Worm (Caenorhabditis elegans) whole organism, dauer: Measurements from ENCODE around the gene Y48B6A.10.

Experiments
- unc-62 ChIP-seq: sonication (generic microtip); optimal IDR thresholded peaks from 2 replicates; lab custom pipeline; 2017; ENCODE audit warnings: missing biosample characterization, missing genetic modification reagents, missing genetic modification characterization

Gene Y48B6A.10

ce11 chrII:14214109-14214508, at the start of gene Y48B6A.10:
Gene Y48B6A.10, plus strand, starts transcription at chrII:14214409.
- no peak for TF ChIP-seq unc-62 (GFP tag; lab: Kevin White, UChicago)

- no peak for TF ChIP-seq unc-62 (GFP tag; lab: Kevin White, UChicago)
Observed at ce11 chrII:14165430-14165929, 48.7 kb upstream of the Y48B6A.10 start.

ce11 chrII:14171558-14171957, 42.7 kb upstream of the Y48B6A.10 start, which contains the start of gene eat-2:
Gene eat-2, minus strand, starts transcription at chrII:14171658.
- no peak for TF ChIP-seq unc-62 (GFP tag; lab: Kevin White, UChicago)

DNA sequence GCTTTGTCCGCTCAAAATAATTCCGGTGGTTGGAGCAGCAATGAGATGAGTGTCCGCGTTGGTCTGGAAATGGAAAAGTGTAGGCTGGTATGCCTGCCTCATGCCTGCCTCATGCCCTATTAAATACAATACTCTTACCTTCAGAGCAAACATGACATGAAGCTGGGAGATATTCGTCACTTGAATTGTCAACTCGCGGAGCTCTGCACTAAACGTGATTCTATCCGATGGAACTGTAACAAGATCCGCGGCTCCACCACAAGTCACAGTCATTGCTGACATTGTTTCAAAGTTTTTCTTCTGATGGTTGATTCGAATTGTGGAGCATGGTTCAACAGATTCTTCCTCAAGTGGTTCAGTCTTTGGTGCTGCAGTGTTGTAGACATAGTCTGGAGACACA, 41.0 kb upstream of the Y48B6A.10 start:
- no peak for TF ChIP-seq unc-62 (GFP tag; lab: Kevin White, UChicago)

ce11 chrII:14175099-14175498, 39.1 kb upstream of the Y48B6A.10 start, which contains the start of gene Y48B6A.5:
Gene Y48B6A.5, minus strand, starts transcription at chrII:14175199.
- TF ChIP-seq unc-62 (GFP tag; lab: Kevin White, UChicago) = no peak

- TF ChIP-seq unc-62 (GFP tag; lab: Kevin White, UChicago) = no peak
Observed at ce11 chrII:14176642-14177041, 37.6 kb upstream of the Y48B6A.10 start.

- no peak for TF ChIP-seq unc-62 (GFP tag; lab: Kevin White, UChicago)
Observed at ce11 chrII:14178233-14178969, 35.8 kb upstream of the Y48B6A.10 start, which contains the start of gene efhd-1. Gene efhd-1, plus strand, starts transcription at chrII:14178814.

ce11 chrII:14186937-14187336, 27.3 kb upstream of the Y48B6A.10 start:
- TF ChIP-seq unc-62 (GFP tag; lab: Kevin White, UChicago) = no peak

DNA sequence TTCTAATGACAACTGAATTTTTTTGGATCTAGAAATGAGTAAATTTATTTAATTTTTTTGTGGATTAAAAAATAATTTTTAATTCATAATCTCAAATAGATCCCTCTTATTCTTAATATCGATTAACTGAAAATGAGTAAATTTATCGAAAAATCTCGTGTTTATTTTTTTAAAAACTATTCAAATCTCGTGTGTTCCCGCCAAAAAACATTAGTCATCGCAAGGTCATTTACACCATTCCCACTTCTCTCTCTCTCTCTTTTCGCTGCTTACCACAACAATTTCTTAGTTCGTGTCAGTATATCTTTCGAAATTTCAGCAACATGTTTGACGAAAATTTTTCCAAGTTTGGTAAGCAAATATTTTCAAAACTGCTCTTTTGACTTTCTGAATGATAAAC, 26.8 kb upstream of the Y48B6A.10 start:
- no peak for TF ChIP-seq unc-62 (GFP tag; lab: Kevin White, UChicago)

- no peak for TF ChIP-seq unc-62 (GFP tag; lab: Kevin White, UChicago)
Observed at ce11 chrII:14195931-14196330, 18.3 kb upstream of the Y48B6A.10 start.

- TF ChIP-seq unc-62 (GFP tag; lab: Kevin White, UChicago) = no peak
Observed at ce11 chrII:14197499-14198096, 16.6 kb upstream of the Y48B6A.10 start, which contains the start of gene ace-4. Gene ace-4, plus strand, starts transcription at chrII:14198046.

DNA sequence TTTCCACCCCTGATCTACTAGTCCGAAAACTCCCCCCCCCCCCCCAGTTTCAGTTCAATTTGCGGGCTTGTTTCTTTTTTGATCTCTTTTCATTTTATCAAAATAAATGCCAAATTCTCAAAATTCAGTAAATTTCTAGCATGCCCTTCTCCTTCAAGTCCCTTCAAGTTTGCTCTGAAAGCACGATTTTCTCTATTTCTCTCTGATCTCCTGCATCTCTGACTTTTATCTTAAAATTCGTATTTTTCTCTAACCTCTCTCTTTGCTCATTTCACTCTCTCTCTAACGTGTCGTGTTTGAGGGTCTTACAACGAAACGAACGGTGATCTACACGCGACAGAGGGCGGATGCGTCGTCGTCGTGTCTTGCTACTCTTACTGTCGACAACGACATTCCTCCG, 8.9 kb upstream of the Y48B6A.10 start, which contains the start of gene ace-3:
ace-3 (plus strand) TSS at position 301 of the 400 bp plus-strand sequence.
- TF ChIP-seq unc-62 (GFP tag; lab: Kevin White, UChicago) = no peak

DNA sequence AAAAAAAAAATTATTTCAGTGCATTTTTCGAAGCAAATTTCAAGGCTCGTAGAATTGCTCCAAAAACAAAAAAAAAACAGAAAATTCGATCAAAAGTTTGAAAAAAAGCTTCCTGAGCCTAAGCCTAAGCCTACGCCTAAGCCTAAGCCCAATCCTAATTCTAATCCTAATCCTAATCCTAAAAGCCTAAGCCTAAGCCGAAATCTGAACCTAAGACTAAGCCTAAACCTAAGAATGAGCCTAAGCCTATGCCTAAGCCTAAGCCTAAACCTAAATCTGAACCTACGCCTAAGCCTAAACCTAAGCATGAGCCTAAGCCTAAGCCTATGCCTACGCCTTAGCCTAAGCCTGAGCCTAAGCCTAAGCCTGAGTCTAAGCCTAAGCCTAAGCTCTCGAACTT, 8.0 kb upstream of the Y48B6A.10 start:
- TF ChIP-seq unc-62 (GFP tag; lab: Kevin White, UChicago) = no peak

ce11 chrII:14211118-14211517, 3.1 kb upstream of the Y48B6A.10 start, which contains the start of gene hot-7:
Gene hot-7, plus strand, starts transcription at chrII:14211418.
- TF ChIP-seq unc-62 (GFP tag; lab: Kevin White, UChicago) = no peak

ce11 chrII:14218142-14218541, 3.9 kb downstream of the Y48B6A.10 start:
- no peak for TF ChIP-seq unc-62 (GFP tag; lab: Kevin White, UChicago)

DNA sequence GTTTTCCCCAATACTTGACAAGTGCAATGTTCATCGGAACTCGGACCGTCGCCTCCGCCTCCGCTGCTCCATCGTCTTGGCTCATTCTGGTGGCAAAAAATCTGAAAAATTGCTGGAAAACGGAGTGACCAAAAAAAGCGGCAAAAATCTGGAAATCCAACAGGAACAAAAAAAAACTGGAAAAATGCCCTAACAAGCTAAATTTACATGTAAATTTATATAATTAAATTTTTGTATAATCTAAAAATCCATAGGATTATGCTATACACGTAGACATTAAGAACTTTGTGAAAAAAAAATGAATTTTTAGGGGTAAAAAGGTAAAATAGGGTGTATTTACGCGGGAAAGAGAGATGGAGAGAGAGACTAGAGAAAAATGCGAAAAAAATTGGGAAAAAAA, 12.0 kb downstream of the Y48B6A.10 start, which contains the start of gene Y48B6A.13:
Y48B6A.13 (minus strand) TSS at position 101 of the 400 bp plus-strand sequence.
- TF ChIP-seq unc-62 (GFP tag; lab: Kevin White, UChicago) = no peak
